Fruit fly (Drosophila melanogaster): Measurements from ENCODE around the gene tal-3A.

tal-3A gene

DNA sequence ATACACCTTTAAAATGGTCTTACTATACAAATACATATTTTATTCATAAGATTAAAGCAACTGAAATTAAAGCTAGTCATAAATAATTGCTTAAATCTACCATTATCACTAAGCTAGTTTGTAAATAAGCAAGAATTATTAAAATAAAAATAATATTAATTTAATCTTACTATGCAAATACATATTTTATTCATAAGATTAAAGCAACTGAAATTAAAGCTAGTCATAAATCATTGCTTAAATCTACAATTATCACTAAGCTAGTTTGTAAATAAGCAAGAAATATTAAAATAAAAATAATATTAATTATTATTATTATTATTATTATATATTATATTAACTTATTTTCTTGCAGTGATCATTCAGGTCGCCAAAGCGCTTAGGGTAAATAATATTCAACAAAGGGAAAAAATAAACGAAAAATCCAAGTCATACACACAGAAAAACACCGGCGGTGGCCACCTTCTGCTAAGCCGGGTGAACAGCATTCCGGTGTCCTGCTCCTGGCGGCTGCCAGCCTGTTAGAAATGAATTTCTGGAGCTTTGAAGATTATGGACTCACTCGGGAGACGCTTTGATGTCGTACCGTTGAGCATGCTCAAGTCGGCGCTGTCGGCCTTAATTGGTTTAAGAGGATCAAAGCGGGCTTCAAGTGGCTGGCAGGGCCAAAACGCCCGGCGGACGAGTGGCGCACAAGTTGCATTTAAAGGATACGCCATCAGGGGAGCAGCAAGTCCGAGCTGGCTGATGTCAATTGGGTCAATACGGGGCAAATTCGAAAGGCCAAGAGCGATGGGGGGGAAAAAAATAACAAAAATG, 8.8 kb upstream of the tal-3A start (continued):
- TF ChIP-seq fkh (GFP tag; optimal IDR thresholded peaks at IDR 0.05) (no peak), CG15336 (GFP tag; IDR thresholded peaks at IDR 0.05) (no peak), esn (GFP tag; optimal IDR thresholded peaks at IDR 0.05) (peak; percentile 23), CG11294 (GFP tag; IDR thresholded peaks at IDR 0.05) (no peak), CG31627 (GFP tag; optimal IDR thresholded peaks at IDR 0.05) (no peak), ss (GFP tag; optimal IDR thresholded peaks at IDR 0.05) (peak in 1 of 2 experiments; percentile 7), net (GFP tag; optimal IDR thresholded peaks at IDR 0.05) (no peak), fd59A (GFP tag; optimal IDR thresholded peaks at IDR 0.05) (no peak), Sox14 (GFP tag; optimal IDR thresholded peaks at IDR 0.05) (no peak)

DNA sequence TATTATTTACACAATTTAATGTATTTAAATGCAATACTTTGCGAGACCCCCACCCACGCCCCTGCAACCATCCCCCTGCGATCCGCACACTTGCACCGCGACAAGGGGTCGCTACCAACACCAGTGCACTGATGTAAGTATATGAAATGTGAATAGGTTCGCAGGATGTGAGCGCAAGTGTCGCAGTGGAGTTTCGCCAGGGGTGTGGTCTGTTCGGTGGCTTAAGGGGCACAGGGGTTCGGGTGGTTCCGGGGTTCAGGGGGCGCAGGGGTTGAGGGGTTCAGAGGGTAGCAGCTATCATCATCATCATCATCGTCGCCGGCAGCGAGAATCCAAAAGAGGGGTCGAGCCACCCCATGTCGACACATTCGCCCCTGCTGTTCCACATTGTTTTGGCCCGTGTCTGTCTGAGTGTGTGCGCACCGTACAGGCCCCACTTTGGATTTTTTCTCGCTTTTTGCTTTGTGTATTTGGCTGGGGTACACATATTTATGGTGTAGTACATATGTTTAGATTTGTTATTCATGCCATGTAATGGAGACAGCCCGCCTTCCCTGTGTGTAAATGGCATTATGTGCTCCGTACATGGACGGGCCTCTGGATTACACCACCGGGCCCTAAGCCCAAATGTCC, 7.8 kb upstream of the tal-3A start:
- no peak for TF ChIP-seq fkh (GFP tag; optimal IDR thresholded peaks at IDR 0.05)
- TF ChIP-seq CG11294 (GFP tag; IDR thresholded peaks at IDR 0.05) = no peak
- no peak for TF ChIP-seq fd59A (GFP tag; optimal IDR thresholded peaks at IDR 0.05)
- TF ChIP-seq ss (GFP tag; optimal IDR thresholded peaks at IDR 0.05) = no peak
- TF ChIP-seq CG31627 (GFP tag; optimal IDR thresholded peaks at IDR 0.05) = no peak
- no peak for TF ChIP-seq CG8119 (GFP tag; IDR thresholded peaks at IDR 0.05)
- no peak for TF ChIP-seq Lpt (GFP tag; optimal IDR thresholded peaks at IDR 0.05)
- no peak for TF ChIP-seq Hr4 (GFP tag; optimal IDR thresholded peaks at IDR 0.05)
- TF ChIP-seq OdsH (GFP tag; optimal IDR thresholded peaks at IDR 0.05) = no peak
- TF ChIP-seq dac (GFP tag; optimal IDR thresholded peaks at IDR 0.05) = no peak
- no peak for TF ChIP-seq lz (GFP tag; optimal IDR thresholded peaks at IDR 0.05)
- no peak for TF ChIP-seq topi (GFP tag; optimal IDR thresholded peaks at IDR 0.05)
- TF ChIP-seq achi (GFP tag; optimal IDR thresholded peaks at IDR 0.05) = no peak
- no peak for TF ChIP-seq CG8319 (GFP tag; optimal IDR thresholded peaks at IDR 0.05)
- TF ChIP-seq CG6792 (GFP tag; optimal IDR thresholded peaks at IDR 0.05) = no peak
- no peak for TF ChIP-seq CG11902 (GFP tag; optimal IDR thresholded peaks at IDR 0.05)
- no peak for TF ChIP-seq vri (GFP tag; optimal IDR thresholded peaks at IDR 0.05)
- TF ChIP-seq Gug (GFP tag; IDR thresholded peaks at IDR 0.05) = no peak
- no peak for TF ChIP-seq Hr39 (GFP tag; optimal IDR thresholded peaks at IDR 0.05)

DNA sequence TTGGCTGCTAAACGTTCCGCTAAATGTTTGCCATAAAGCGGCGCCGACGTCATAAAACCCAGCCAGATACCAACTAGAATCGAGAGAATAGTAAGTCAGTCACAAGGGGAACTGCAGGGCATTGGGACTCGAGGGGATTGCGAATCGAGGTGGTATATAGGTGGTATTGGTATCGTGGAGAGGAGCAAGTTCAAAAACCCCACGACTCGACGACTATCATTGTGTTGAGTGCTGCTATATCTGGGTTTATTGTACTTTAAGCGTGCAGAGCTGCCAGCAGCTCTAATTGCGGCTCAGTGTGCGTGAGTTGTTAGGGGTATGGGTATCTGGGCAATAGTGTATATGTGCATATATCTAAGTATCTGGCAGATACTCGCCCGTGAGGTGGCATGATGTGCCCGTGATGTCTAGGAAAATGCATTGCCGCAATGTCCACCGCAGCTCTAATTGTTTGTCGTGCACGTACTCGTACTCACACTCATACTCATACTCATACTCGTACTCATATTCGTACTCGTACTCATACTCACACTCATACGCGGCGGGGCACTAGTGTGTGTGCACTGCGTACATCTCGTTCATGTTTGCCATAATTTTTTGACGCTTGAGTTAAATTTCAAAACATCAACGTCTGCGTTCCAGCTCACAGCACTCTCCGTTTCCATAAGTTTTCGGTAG, 6.7 kb upstream of the tal-3A start:
- TF ChIP-seq svp (GFP tag) = peak; percentile 60
- peak; percentile 14 for TF ChIP-seq Lpt (GFP tag; optimal IDR thresholded peaks at IDR 0.05)
- TF ChIP-seq CG11294 (GFP tag; IDR thresholded peaks at IDR 0.05) = no peak

DNA sequence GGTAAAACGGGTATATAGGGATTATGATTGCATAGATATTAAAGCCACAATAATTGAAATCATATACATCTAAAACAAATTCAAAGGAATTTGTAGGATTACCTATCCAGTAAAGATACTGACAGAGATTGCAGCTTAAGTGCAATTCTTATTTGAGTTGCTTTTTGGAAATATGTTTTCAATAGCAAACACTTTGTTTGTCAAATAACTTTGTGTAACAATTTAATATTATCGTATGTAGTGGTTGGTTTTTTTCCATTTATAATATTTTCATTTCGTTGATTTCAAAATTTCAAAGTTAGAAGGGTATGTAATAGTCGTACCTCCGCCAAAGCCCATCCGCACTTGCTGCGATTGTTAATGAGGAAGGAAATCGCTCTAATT, 6.2 kb upstream of the tal-3A start:
- TF ChIP-seq Ets96B (tag; optimal IDR thresholded peaks at IDR 0.05) = peak; percentile 22
- TF ChIP-seq CG9139 (GFP tag; optimal IDR thresholded peaks at IDR 0.05) = no peak
- no peak for TF ChIP-seq vri (GFP tag; optimal IDR thresholded peaks at IDR 0.05)
- peak; percentile 23 for TF ChIP-seq CG10669 (GFP tag; optimal IDR thresholded peaks at IDR 0.05)
- TF ChIP-seq CG34406 (GFP tag; optimal IDR thresholded peaks at IDR 0.05) = peak; percentile 46
- TF ChIP-seq CG16779 (tag; optimal IDR thresholded peaks at IDR 0.05) = peak; percentile 29
- peak; percentile 28 for TF ChIP-seq CG3032 (tag; optimal IDR thresholded peaks at IDR 0.05)
- TF ChIP-seq Sox14 (GFP tag; optimal IDR thresholded peaks at IDR 0.05) = peak; percentile 62
- TF ChIP-seq CG6163 (GFP tag; IDR thresholded peaks at IDR 0.05) = peak; percentile 39; the same call in 1 of the 3 replicates
- TF ChIP-seq Sox102F (GFP tag; optimal IDR thresholded peaks at IDR 0.05) = peak; percentile 44
- TF ChIP-seq cyc (GFP tag; optimal IDR thresholded peaks at IDR 0.05) = peak; percentile 25
- TF ChIP-seq CG10631 (GFP tag; optimal IDR thresholded peaks at IDR 0.05) = peak; percentile 55
- TF ChIP-seq CG8319 (GFP tag; optimal IDR thresholded peaks at IDR 0.05) = no peak
- TF ChIP-seq esn (GFP tag; optimal IDR thresholded peaks at IDR 0.05) = peak; percentile 68
- peak; percentile 67 for TF ChIP-seq net (GFP tag; optimal IDR thresholded peaks at IDR 0.05)
- TF ChIP-seq CG6792 (GFP tag; optimal IDR thresholded peaks at IDR 0.05) = peak; percentile 45
- TF ChIP-seq OdsH (GFP tag; optimal IDR thresholded peaks at IDR 0.05) = peak; percentile 71
- peak; percentile 75 for TF ChIP-seq CG8119 (GFP tag; IDR thresholded peaks at IDR 0.05)
- peak; percentile 73 for TF ChIP-seq svp (GFP tag)
- peak; percentile 33 for TF ChIP-seq fd59A (GFP tag; optimal IDR thresholded peaks at IDR 0.05)
- TF ChIP-seq pdm3 (GFP tag; optimal IDR thresholded peaks at IDR 0.05) = peak; percentile 75
- peak; percentile 59 for TF ChIP-seq eg (GFP tag; IDR thresholded peaks at IDR 0.05)
- TF ChIP-seq dac (GFP tag; optimal IDR thresholded peaks at IDR 0.05) = peak; percentile 59
- TF ChIP-seq Eip75B (GFP tag; optimal IDR thresholded peaks at IDR 0.05) = peak; percentile 70
- TF ChIP-seq CG32006 (GFP tag; optimal IDR thresholded peaks at IDR 0.05) = peak; percentile 91
- TF ChIP-seq CG11294 (GFP tag; IDR thresholded peaks at IDR 0.05) = peak; percentile 25; the same call in 1 of the 2 replicates
- peak; percentile 20 for TF ChIP-seq CG31627 (GFP tag; optimal IDR thresholded peaks at IDR 0.05)
- TF ChIP-seq Eip93F (GFP tag; optimal IDR thresholded peaks at IDR 0.05) = no peak
- peak; percentile 61 for TF ChIP-seq acj6 (GFP tag; optimal IDR thresholded peaks at IDR 0.05)
